Fruit fly (Drosophila melanogaster) whole organism, pupa: ENCODE results near the gene CG34132.

Source experiments
- CG10348 ChIP-seq: fragments of 200-800 bp; sonication (Bioruptor generic); IDR thresholded peaks from 2 replicates; pipeline ENCODE4 v1.3.6; 2022; ENCODE audit warnings: missing biosample characterization, missing genetic modification characterization
- CG14655 ChIP-seq: fragments of 200-800 bp; sonication (Bioruptor generic); optimal IDR thresholded peaks from 3 replicates; lab custom pipeline; 2017; ENCODE audit warnings: mild to moderate bottlenecking, missing biosample characterization, missing genetic modification reagents, missing genetic modification characterization
- EcR ChIP-seq: fragments of 200-800 bp; sonication (Bioruptor generic); optimal IDR thresholded peaks from 3 replicates; lab custom pipeline; 2019; ENCODE audit warnings: missing biosample characterization, missing genetic modification characterization, mild to moderate bottlenecking, moderate library complexity, missing genetic modification reagents

DNA sequence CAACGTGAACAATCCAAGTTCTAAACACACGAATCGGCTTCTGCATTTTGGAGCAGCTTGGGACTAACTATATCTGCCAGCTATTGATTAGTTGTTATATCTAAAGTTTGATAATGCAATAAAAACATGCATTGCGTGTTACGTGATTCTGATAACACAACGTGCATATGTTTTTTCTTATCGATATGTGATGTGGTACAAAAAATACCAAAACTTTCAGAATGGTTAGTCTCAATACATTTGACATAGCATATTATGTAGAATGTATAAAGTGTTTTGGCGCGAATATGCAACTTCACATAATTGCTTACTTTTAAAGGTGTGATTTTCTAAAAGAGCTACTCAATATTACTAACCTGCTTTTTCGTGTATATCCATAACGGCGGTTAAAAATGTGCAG is 649 bp downstream of the CG34132 start:
- TF ChIP-seq CG10348 (GFP tag; lab: Robert Waterston, UW) = no peak
- no peak for TF ChIP-seq CG14655 (GFP tag; lab: Kevin White, UChicago)
- no peak for TF ChIP-seq EcR (GFP tag; lab: Kevin White, UChicago)
